Worm (Caenorhabditis elegans) whole organism, L4/young adult: Measurements from ENCODE around the gene pha-1.

Source experiments
- W03F9.2 ChIP-seq: fragments of 150-350 bp; optimal IDR thresholded peaks from 2 replicates; lab custom pipeline; 2014; ENCODE audit warnings: missing biosample characterization, missing genetic modification characterization
- dao-5 ChIP-seq: sonication (generic microtip); optimal IDR thresholded peaks from 2 replicates; lab custom pipeline; 2016; ENCODE audit warnings: missing genotype, missing genetic modification characterization, moderate library complexity, missing compliant biosample characterization
- him-1 ChIP-seq: sonication (generic microtip); optimal IDR thresholded peaks from 2 replicates; lab custom pipeline; 2016; ENCODE audit warnings: missing genotype, missing genetic modification reagents, missing genetic modification characterization, missing compliant biosample characterization

Gene pha-1

ce11 chrIII:11112718-11113117 is 18.9 kb upstream of the pha-1 start:
- no peak for TF ChIP-seq dao-5 (tag; lab: Kevin White, UChicago)
- TF ChIP-seq him-1 = peak; percentile 31
- peak; percentile 9 for TF ChIP-seq W03F9.2 (tag; lab: Kevin White, UChicago)

- no peak for TF ChIP-seq W03F9.2 (tag; lab: Kevin White, UChicago)
- TF ChIP-seq him-1 = no peak
Observed at ce11 chrIII:11113845-11114244, 17.7 kb upstream of the pha-1 start.

ce11 chrIII:11115956-11116355 is 15.6 kb upstream of the pha-1 start:
- TF ChIP-seq him-1 (no peak), dao-5 (tag; lab: Kevin White, UChicago) (no peak), W03F9.2 (tag; lab: Kevin White, UChicago) (no peak)

ce11 chrIII:11119176-11119853 is 12.3 kb upstream of the pha-1 start, which contains the start of the genes sup-35 and Y48A6C.4:
Gene sup-35, minus strand, starts transcription at chrIII:11119226.
Gene Y48A6C.4, plus strand, starts transcription at chrIII:11119803.
- TF ChIP-seq W03F9.2 (tag; lab: Kevin White, UChicago) (peak; percentile 86), dao-5 (tag; lab: Kevin White, UChicago) (no peak)

- TF ChIP-seq him-1 = no peak
- TF ChIP-seq dao-5 (tag; lab: Kevin White, UChicago) = no peak
- no peak for TF ChIP-seq W03F9.2 (tag; lab: Kevin White, UChicago)
Observed at ce11 chrIII:11123844-11124243, 7.7 kb upstream of the pha-1 start.

- TF ChIP-seq him-1 (no peak), dao-5 (tag; lab: Kevin White, UChicago) (no peak), W03F9.2 (tag; lab: Kevin White, UChicago) (no peak)
Observed at ce11 chrIII:11127528-11127927, 4.0 kb upstream of the pha-1 start, which contains the start of gene Y48A6C.8. Gene Y48A6C.8, minus strand, starts transcription at chrIII:11127628.

ce11 chrIII:11129363-11129762 is 2.2 kb upstream of the pha-1 start:
- TF ChIP-seq W03F9.2 (tag; lab: Kevin White, UChicago) (no peak), him-1 (no peak), dao-5 (tag; lab: Kevin White, UChicago) (no peak)

ce11 chrIII:11138922-11139321 is 7.3 kb downstream of the pha-1 start, which contains the start of gene fbxa-128:
Gene fbxa-128, minus strand, starts transcription at chrIII:11139113.
- TF ChIP-seq dao-5 (tag; lab: Kevin White, UChicago) = no peak

ce11 chrIII:11141791-11142490 is 10.4 kb downstream of the pha-1 start, which contains the start of the genes Y47D3A.1 and pola-1:
Gene Y47D3A.1, minus strand, starts transcription at chrIII:11141841.
Gene pola-1, plus strand, starts transcription at chrIII:11142448.
- TF ChIP-seq dao-5 (tag; lab: Kevin White, UChicago) = no peak
- TF ChIP-seq W03F9.2 (tag; lab: Kevin White, UChicago) = peak; percentile 85

ce11 chrIII:11142908-11143307 is 11.3 kb downstream of the pha-1 start:
- TF ChIP-seq him-1 (no peak), dao-5 (tag; lab: Kevin White, UChicago) (no peak), W03F9.2 (tag; lab: Kevin White, UChicago) (no peak)

ce11 chrIII:11149254-11149876 is 17.8 kb downstream of the pha-1 start:
- TF ChIP-seq dao-5 (tag; lab: Kevin White, UChicago) = no peak
- no peak for TF ChIP-seq him-1
- TF ChIP-seq W03F9.2 (tag; lab: Kevin White, UChicago) = no peak

ce11 chrIII:11154527-11154926 is 23.0 kb downstream of the pha-1 start, which contains the start of gene cku-70:
Gene cku-70, plus strand, starts transcription at chrIII:11154827.
- TF ChIP-seq W03F9.2 (tag; lab: Kevin White, UChicago) (no peak), dao-5 (tag; lab: Kevin White, UChicago) (no peak), him-1 (no peak)

- TF ChIP-seq dao-5 (tag; lab: Kevin White, UChicago) (no peak), W03F9.2 (tag; lab: Kevin White, UChicago) (no peak), him-1 (no peak)
Observed at ce11 chrIII:11157099-11157498, 25.5 kb downstream of the pha-1 start, which contains the start of gene Y47D3A.31. Gene Y47D3A.31, minus strand, starts transcription at chrIII:11157199.

ce11 chrIII:11157916-11158315 is 26.3 kb downstream of the pha-1 start:
- TF ChIP-seq dao-5 (tag; lab: Kevin White, UChicago) (no peak), him-1 (no peak), W03F9.2 (tag; lab: Kevin White, UChicago) (no peak)
